Fruit fly (Drosophila melanogaster): ENCODE data around the gene Spn77Bc.

DNA sequence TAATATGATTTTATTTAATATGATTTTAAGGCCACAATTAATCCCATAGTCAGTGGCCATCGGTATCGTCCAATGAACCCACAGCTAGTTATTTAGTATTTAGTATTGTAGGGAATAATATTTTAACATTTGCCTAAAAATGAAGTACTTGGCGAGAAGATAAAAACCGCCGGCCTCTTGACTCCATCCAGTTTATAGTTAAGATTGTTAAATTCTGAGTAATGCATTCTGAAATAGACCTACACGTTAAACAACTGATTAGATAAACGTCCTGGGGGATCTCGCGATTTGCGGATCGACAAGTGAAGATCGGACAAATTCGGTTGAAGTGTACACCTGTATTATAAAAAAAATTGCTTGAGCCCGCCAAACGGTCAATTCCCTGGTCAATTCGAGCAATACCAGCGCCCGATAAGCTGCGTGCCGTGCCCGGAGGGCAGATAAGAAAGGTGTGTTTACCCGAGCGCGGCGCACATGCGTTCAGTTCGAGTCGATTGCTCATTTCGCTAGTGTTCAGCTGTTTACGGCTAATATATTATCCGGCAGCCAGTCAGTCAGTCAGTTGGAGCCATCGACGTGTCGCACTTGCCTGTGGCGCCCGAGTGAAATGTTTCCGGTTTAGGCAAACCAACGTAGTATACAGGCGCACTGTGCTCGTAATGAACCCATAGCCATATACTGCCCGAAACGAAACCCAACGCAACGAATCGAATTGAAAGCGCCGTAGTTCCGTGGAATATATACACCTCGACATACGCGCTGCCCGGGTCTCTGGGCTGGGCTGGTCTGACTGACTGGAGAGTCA is 44.8 kb downstream of the Spn77Bc start:
- TF ChIP-seq CG10366 (GFP tag; IDR thresholded peaks at IDR 0.05) = no peak
- TF ChIP-seq CG4730 (GFP tag; IDR thresholded peaks at IDR 0.05) = no peak
- TF ChIP-seq tgo (GFP tag; IDR thresholded peaks at IDR 0.05) = no peak
- peak; percentile 60 for TF ChIP-seq sd (tag; optimal IDR thresholded peaks at IDR 0.05)
- 0 out of 4 replicates have a peak, but pooled peaks have one; percentile 41 for TF ChIP-seq chinmo (GFP tag; IDR thresholded peaks at IDR 0.05; ENCODE audit: partially characterized antibody)
- no peak for TF ChIP-seq CG14710 (tag; optimal IDR thresholded peaks at IDR 0.05)
- no peak for TF ChIP-seq knrl (GFP tag; IDR thresholded peaks at IDR 0.05; ENCODE audit: partially characterized antibody)
- no peak for TF ChIP-seq jigr1 (GFP tag; IDR thresholded peaks at IDR 0.05)
- TF ChIP-seq CG14965 (GFP tag; optimal IDR thresholded peaks at IDR 0.05; ENCODE audit: borderline replicate concordance) = no peak
- TF ChIP-seq CG7372 (GFP tag; IDR thresholded peaks at IDR 0.05) = no peak
- TF ChIP-seq CG6765 (GFP tag; optimal IDR thresholded peaks at IDR 0.05) = no peak
- no peak for TF ChIP-seq salm (tag; optimal IDR thresholded peaks at IDR 0.05)
- TF ChIP-seq oc (tag; optimal IDR thresholded peaks at IDR 0.05) = no peak
- no peak for TF ChIP-seq lilli (GFP tag; optimal IDR thresholded peaks at IDR 0.05)
